Worm (Caenorhabditis elegans) whole organism, L2 larva: ENCODE results near the gene str-150.

Experiments used
- C34F6.9 ChIP-seq: fragments of 150-350 bp; optimal IDR thresholded peaks from 2 replicates; lab custom pipeline; 2014; ENCODE audit warnings: missing biosample characterization, missing genetic modification characterization
- F13H6.1 ChIP-seq: sonication (generic microtip); optimal IDR thresholded peaks from 2 replicates; lab custom pipeline; 2016; ENCODE audit warnings: missing genetic modification characterization, missing compliant biosample characterization
- R02D3.7 ChIP-seq: fragments of 150-350 bp; optimal IDR thresholded peaks from 2 replicates; lab custom pipeline; 2014; ENCODE audit warnings: missing biosample characterization, missing genetic modification characterization
- Y55F3AM.14 ChIP-seq: fragments of 200-800 bp; sonication (Bioruptor generic); optimal IDR thresholded peaks from 2 replicates; lab custom pipeline; 2018; ENCODE audit warnings: mild to moderate bottlenecking, missing genetic modification characterization, missing compliant biosample characterization
- ZK546.5 ChIP-seq: sonication (generic microtip); optimal IDR thresholded peaks from 2 replicates; lab custom pipeline; 2017; ENCODE audit warnings: missing biosample characterization, missing genetic modification characterization
- alr-1 ChIP-seq: fragments of 150-350 bp; optimal IDR thresholded peaks from 2 replicates; lab custom pipeline; 2014; ENCODE audit warnings: missing biosample characterization, missing genetic modification characterization
- aly-2 ChIP-seq: fragments of 150-350 bp; optimal IDR thresholded peaks from 2 replicates; lab custom pipeline; 2014; ENCODE audit warnings: missing biosample characterization, missing genetic modification characterization
- ama-1 ChIP-seq: fragments of 150-350 bp; optimal IDR thresholded peaks from 2 replicates; lab custom pipeline; 2018; ENCODE audit warnings: inconsistent platforms
- blmp-1 ChIP-seq: sonication (generic microtip); optimal IDR thresholded peaks from 2 replicates; lab custom pipeline; 2017; ENCODE audit warnings: missing genetic modification characterization, mild to moderate bottlenecking, missing compliant biosample characterization, antibody characterized with exemption, moderate library complexity; ENCODE audit not compliant: insufficient read depth
- ceh-16 ChIP-seq: fragments of 150-350 bp; optimal IDR thresholded peaks from 2 replicates; lab custom pipeline; 2014; ENCODE audit warnings: missing biosample characterization, missing genetic modification characterization
- ceh-82 ChIP-seq: fragments of 150-350 bp; optimal IDR thresholded peaks from 2 replicates; lab custom pipeline; 2014; ENCODE audit warnings: missing biosample characterization, missing genetic modification characterization
- crh-2 ChIP-seq: sonication (generic microtip); optimal IDR thresholded peaks from 2 replicates; lab custom pipeline; 2017; ENCODE audit warnings: missing biosample characterization, missing genetic modification characterization
- dmd-4 ChIP-seq: sonication (generic microtip); optimal IDR thresholded peaks from 2 replicates; lab custom pipeline; 2017; ENCODE audit warnings: missing biosample characterization, missing genetic modification characterization
- egl-27 ChIP-seq: sonication (generic microtip); optimal IDR thresholded peaks from 3 replicates; lab custom pipeline; 2017; ENCODE audit warnings: missing biosample characterization, missing genetic modification reagents, missing genetic modification characterization
- elt-1 ChIP-seq: fragments of 150-350 bp; optimal IDR thresholded peaks from 2 replicates; lab custom pipeline; 2014; ENCODE audit warnings: missing biosample characterization, missing genetic modification characterization
- elt-3 ChIP-seq: sonication (generic microtip); optimal IDR thresholded peaks from 2 replicates; lab custom pipeline; 2017; ENCODE audit warnings: missing biosample characterization, missing genetic modification characterization
- fos-1 ChIP-seq: fragments of 150-350 bp; optimal IDR thresholded peaks from 2 replicates; lab custom pipeline; 2014; ENCODE audit warnings: missing biosample characterization, missing genetic modification characterization
- gmeb-1 ChIP-seq: fragments of 150-350 bp; optimal IDR thresholded peaks from 2 replicates; lab custom pipeline; 2014; ENCODE audit warnings: missing biosample characterization, missing genetic modification characterization
- lin-11 ChIP-seq: fragments of 150-350 bp; sonication (generic microtip); optimal IDR thresholded peaks from 2 replicates; lab custom pipeline; 2014; ENCODE audit warnings: missing biosample characterization, missing genetic modification characterization, inconsistent platforms, mixed read lengths
- lin-13 ChIP-seq: fragments of 150-350 bp; optimal IDR thresholded peaks from 2 replicates; lab custom pipeline; 2014; ENCODE audit warnings: missing biosample characterization, missing genetic modification reagents, missing genetic modification characterization
- lin-39 ChIP-seq: fragments of 150-350 bp; optimal IDR thresholded peaks from 2 replicates; lab custom pipeline; 2014; ENCODE audit warnings: missing biosample characterization, missing genetic modification reagents, missing genetic modification characterization
- lsy-2 ChIP-seq, 2 experiments: fragments of 150-350 bp in 1 of 2; sonication (generic microtip) in 1 of 2; optimal IDR thresholded peaks; 2 replicates each; lab custom pipeline; 2014 to 2017; ENCODE audit warnings: missing biosample characterization in 2 of 2, missing genetic modification characterization in 2 of 2
- mab-5 ChIP-seq: fragments of 150-350 bp; optimal IDR thresholded peaks from 2 replicates; lab custom pipeline; 2014; ENCODE audit warnings: missing biosample characterization, missing genetic modification characterization
- mbf-1 ChIP-seq: sonication (generic microtip); optimal IDR thresholded peaks from 2 replicates; lab custom pipeline; 2017; ENCODE audit warnings: missing biosample characterization, missing genetic modification characterization
- mdl-1 ChIP-seq, 2 experiments: fragments of 150-350 bp in 1 of 2; sonication (generic microtip) in 1 of 2; optimal IDR thresholded peaks; 2 replicates each; lab custom pipeline; 2017; ENCODE audit warnings: missing biosample characterization in 2 of 2, missing genetic modification characterization in 2 of 2
- nhr-10 ChIP-seq: sonication (generic microtip); optimal IDR thresholded peaks from 2 replicates; lab custom pipeline; 2017; ENCODE audit warnings: missing biosample characterization, missing genetic modification characterization
- nhr-11 ChIP-seq: fragments of 150-350 bp; optimal IDR thresholded peaks from 2 replicates; lab custom pipeline; 2014; ENCODE audit warnings: missing biosample characterization, missing genetic modification characterization
- nhr-12 ChIP-seq: fragments of 150-350 bp; optimal IDR thresholded peaks from 2 replicates; lab custom pipeline; 2014; ENCODE audit warnings: missing biosample characterization, missing genetic modification characterization
- nhr-129 ChIP-seq: fragments of 150-350 bp; optimal IDR thresholded peaks from 2 replicates; lab custom pipeline; 2014; ENCODE audit warnings: missing biosample characterization, missing genetic modification characterization
- nhr-21 ChIP-seq: fragments of 150-350 bp; optimal IDR thresholded peaks from 2 replicates; lab custom pipeline; 2014; ENCODE audit warnings: missing biosample characterization, missing genetic modification characterization
- nhr-23 ChIP-seq: fragments of 150-350 bp; optimal IDR thresholded peaks from 2 replicates; lab custom pipeline; 2014; ENCODE audit warnings: missing biosample characterization, missing genetic modification reagents, missing genetic modification characterization
- nhr-237 ChIP-seq: fragments of 150-350 bp; optimal IDR thresholded peaks from 2 replicates; lab custom pipeline; 2014; ENCODE audit warnings: missing biosample characterization, missing genetic modification characterization
- nhr-25 ChIP-seq: fragments of 150-350 bp; sonication (generic microtip); optimal IDR thresholded peaks from 3 replicates; lab custom pipeline; 2014; ENCODE audit warnings: missing biosample characterization, missing genetic modification characterization
- nhr-6 ChIP-seq: fragments of 150-350 bp; optimal IDR thresholded peaks from 2 replicates; lab custom pipeline; 2014; ENCODE audit warnings: missing biosample characterization, missing genetic modification characterization
- nhr-77 ChIP-seq: fragments of 150-350 bp; optimal IDR thresholded peaks from 2 replicates; lab custom pipeline; 2014; ENCODE audit warnings: missing biosample characterization, missing genetic modification characterization
- peb-1 ChIP-seq: fragments of 150-350 bp; optimal IDR thresholded peaks from 2 replicates; lab custom pipeline; 2014; ENCODE audit warnings: missing biosample characterization, missing genetic modification characterization
- sem-4 ChIP-seq: fragments of 150-350 bp; optimal IDR thresholded peaks from 2 replicates; lab custom pipeline; 2014; ENCODE audit warnings: missing biosample characterization, missing genetic modification reagents, missing genetic modification characterization
- skn-1 ChIP-seq: sonication (generic microtip); optimal IDR thresholded peaks from 2 replicates; lab custom pipeline; 2017; ENCODE audit warnings: missing biosample characterization, missing genetic modification characterization
- sma-3 ChIP-seq: sonication (generic microtip); optimal IDR thresholded peaks from 2 replicates; lab custom pipeline; 2016; ENCODE audit warnings: missing genetic modification reagents, missing genetic modification characterization, missing compliant biosample characterization
- sma-9 ChIP-seq, 2 experiments: fragments of 150-350 bp in 1 of 2; sonication (generic microtip) in 1 of 2; optimal IDR thresholded peaks; 2 replicates each; lab custom pipeline; 2014 to 2016; ENCODE audit warnings: missing genetic modification characterization in 2 of 2, mild to moderate bottlenecking in 1 of 2, missing biosample characterization in 1 of 2, missing compliant biosample characterization in 1 of 2, missing genetic modification reagents in 1 of 2, moderate library complexity in 1 of 2
- snpc-4 ChIP-seq: fragments of 150-350 bp; optimal IDR thresholded peaks from 2 replicates; lab custom pipeline; 2014; ENCODE audit warnings: missing biosample characterization, missing genetic modification characterization
- unc-39 ChIP-seq: fragments of 150-350 bp; optimal IDR thresholded peaks from 2 replicates; lab custom pipeline; 2014; ENCODE audit warnings: missing biosample characterization, missing genetic modification characterization
- unc-55 ChIP-seq: fragments of 150-350 bp; sonication (generic microtip); optimal IDR thresholded peaks from 3 replicates; lab custom pipeline; 2014; ENCODE audit warnings: missing biosample characterization, missing genetic modification reagents, missing genetic modification characterization
- unc-62 ChIP-seq: fragments of 150-350 bp; optimal IDR thresholded peaks from 2 replicates; lab custom pipeline; 2014; ENCODE audit warnings: missing biosample characterization, missing genetic modification reagents, missing genetic modification characterization
- zag-1 ChIP-seq: fragments of 150-350 bp; optimal IDR thresholded peaks from 2 replicates; lab custom pipeline; 2014; ENCODE audit warnings: missing biosample characterization, missing genetic modification characterization
- ztf-1 ChIP-seq: fragments of 200-800 bp; sonication (Bioruptor generic); conservative IDR thresholded peaks from 2 replicates; pipeline ENCODE4 v1.3.6; 2022; ENCODE audit warnings: missing genetic modification characterization, missing compliant biosample characterization
- ztf-11 ChIP-seq: sonication (generic microtip); optimal IDR thresholded peaks from 2 replicates; lab custom pipeline; 2017; ENCODE audit warnings: missing biosample characterization, missing genetic modification characterization
- ztf-4 ChIP-seq: fragments of 150-350 bp; optimal IDR thresholded peaks from 2 replicates; lab custom pipeline; 2014; ENCODE audit warnings: missing biosample characterization, missing genetic modification characterization

The str-150 gene

ce11 chrV:16592947-16593791 lies 10.1 kb downstream of the str-150 start:
- TF ChIP-seq fos-1 (tag; lab: Kevin White, UChicago) = peak; percentile 43
- TF ChIP-seq R02D3.7 (tag; lab: Kevin White, UChicago) = no peak
- TF ChIP-seq lsy-2 (tag; optimal IDR thresholded peaks at IDR 0.05; lab: Kevin White, UChicago) = no peak
- TF ChIP-seq elt-1 = no peak
- no peak for TF ChIP-seq lin-11
- TF ChIP-seq nhr-77 = no peak
- TF ChIP-seq alr-1 = no peak
- TF ChIP-seq Y55F3AM.14 = peak; percentile 31
- TF ChIP-seq nhr-10 (tag; lab: Kevin White, UChicago) = no peak
- TF ChIP-seq aly-2 (tag; lab: Kevin White, UChicago) = no peak
- TF ChIP-seq nhr-12 (tag; lab: Kevin White, UChicago) = no peak
- no peak for TF ChIP-seq nhr-129 (tag; lab: Kevin White, UChicago)
- no peak for TF ChIP-seq skn-1
- no peak for TF ChIP-seq C34F6.9 (tag; lab: Kevin White, UChicago)
- no peak for TF ChIP-seq nhr-11
- peak; percentile 47 for TF ChIP-seq gmeb-1
- TF ChIP-seq nhr-25 (tag; lab: Kevin White, UChicago) = no peak
- no peak for TF ChIP-seq mab-5 (tag; lab: Kevin White, UChicago)
- TF ChIP-seq unc-39 (tag; lab: Kevin White, UChicago) = no peak
- no peak for TF ChIP-seq nhr-23 (tag; lab: Kevin White, UChicago)
- TF ChIP-seq lin-39 (tag; lab: Kevin White, UChicago) = no peak
- TF ChIP-seq ztf-11 (tag; lab: Kevin White, UChicago) = no peak
- TF ChIP-seq unc-62 (GFP tag; lab: Kevin White, UChicago) = no peak
- no peak for TF ChIP-seq nhr-6
- no peak for TF ChIP-seq dmd-4 (tag; lab: Kevin White, UChicago)
- TF ChIP-seq ama-1 (lab: Kevin White, UChicago) = peak; percentile 26
- no peak for TF ChIP-seq ZK546.5 (tag; lab: Kevin White, UChicago)
- no peak for TF ChIP-seq ztf-1
- no peak for TF ChIP-seq peb-1 (tag; lab: Kevin White, UChicago)
- TF ChIP-seq nhr-21 = no peak
- no peak for TF ChIP-seq ceh-16 (tag; lab: Kevin White, UChicago)
- TF ChIP-seq nhr-237 (tag; lab: Kevin White, UChicago) = no peak
- TF ChIP-seq unc-55 (GFP tag; lab: Kevin White, UChicago) = no peak
- no peak for TF ChIP-seq elt-3 (tag; lab: Kevin White, UChicago)
- TF ChIP-seq ztf-4 (tag; lab: Kevin White, UChicago) = no peak
- no peak for TF ChIP-seq mbf-1
- TF ChIP-seq ceh-82 (tag; lab: Kevin White, UChicago) = no peak
- no peak for TF ChIP-seq sem-4 (tag; lab: Kevin White, UChicago)
- TF ChIP-seq egl-27 (tag; lab: Kevin White, UChicago) = no peak
- TF ChIP-seq blmp-1 = no peak
- no peak for TF ChIP-seq mdl-1 (tag; optimal IDR thresholded peaks at IDR 0.05; lab: Kevin White, UChicago)
- no peak for TF ChIP-seq F13H6.1 (tag; lab: Kevin White, UChicago)
- TF ChIP-seq zag-1 = no peak
- TF ChIP-seq sma-9 (GFP tag; optimal IDR thresholded peaks at IDR 0.05; lab: Kevin White, UChicago) = peak; percentile 41
- TF ChIP-seq sma-9 (tag; optimal IDR thresholded peaks at IDR 0.05; lab: Kevin White, UChicago) = no peak
- TF ChIP-seq snpc-4 (tag; lab: Kevin White, UChicago) = no peak
- no peak for TF ChIP-seq lin-13 (GFP tag; lab: Kevin White, UChicago)
- peak; percentile 34 for TF ChIP-seq crh-2
- TF ChIP-seq sma-3 (GFP tag; lab: Kevin White, UChicago) = no peak
- TF ChIP-seq, all 48 proteins: peak for 6
